Worm (Caenorhabditis elegans) whole organism, mixed stage, embryonic: ENCODE data around the gene srr-6.

Source experiments
- ceh-83 ChIP-seq: fragments of 200-800 bp; sonication (Bioruptor generic); optimal IDR thresholded peaks from 2 replicates; lab custom pipeline; 2018; ENCODE audit warnings: mild to moderate bottlenecking, missing genetic modification characterization, missing compliant biosample characterization
- mab-5 ChIP-seq: fragments of 150-350 bp; optimal IDR thresholded peaks from 2 replicates; lab custom pipeline; 2014; ENCODE audit warnings: missing biosample characterization, missing genetic modification characterization
- mep-1 ChIP-seq: fragments of 150-350 bp; optimal IDR thresholded peaks from 2 replicates; lab custom pipeline; 2017; ENCODE audit warnings: missing biosample characterization, missing genetic modification reagents, missing genetic modification characterization, inconsistent platforms
- sptf-1 ChIP-seq: sonication (generic microtip); optimal IDR thresholded peaks from 2 replicates; lab custom pipeline; 2017; ENCODE audit warnings: mild to moderate bottlenecking, missing genetic modification characterization, moderate library complexity, missing compliant biosample characterization
- unc-62 ChIP-seq: fragments of 150-350 bp; optimal IDR thresholded peaks from 2 replicates; lab custom pipeline; 2014; ENCODE audit warnings: missing biosample characterization, missing genetic modification reagents, missing genetic modification characterization

ce11 chrV:4974677-4975076 lies 37.9 kb upstream of the srr-6 start, which contains the start of gene srsx-10:
- TF ChIP-seq unc-62 (no peak), sptf-1 (tag; lab: Kevin White, UChicago) (no peak), mab-5 (tag; lab: Kevin White, UChicago) (no peak), ceh-83 (GFP tag; lab: Kevin White, UChicago) (no peak), mep-1 (no peak)
